Worm (Caenorhabditis elegans) whole organism, late embryonic: ENCODE data around the gene F22H10.1.

Experiments used
- C38D4.7 ChIP-seq: fragments of 200-800 bp; sonication (Bioruptor generic); optimal IDR thresholded peaks from 2 replicates; lab custom pipeline; 2018; ENCODE audit warnings: mild to moderate bottlenecking, missing genetic modification characterization, moderate library complexity, missing compliant biosample characterization
- T23F11.4 ChIP-seq: fragments of 200-800 bp; sonication (Bioruptor generic); optimal IDR thresholded peaks from 2 replicates; lab custom pipeline; 2018; ENCODE audit warnings: mild to moderate bottlenecking, missing genetic modification characterization, missing compliant biosample characterization
- ama-1 ChIP-seq: fragments of 150-350 bp; optimal IDR thresholded peaks from 2 replicates; lab custom pipeline; 2014
- ceh-18 ChIP-seq: sonication (generic microtip); optimal IDR thresholded peaks from 2 replicates; lab custom pipeline; 2016; ENCODE audit warnings: missing genetic modification characterization, missing compliant biosample characterization
- ceh-2 ChIP-seq: sonication (generic microtip); optimal IDR thresholded peaks from 2 replicates; lab custom pipeline; 2016; ENCODE audit warnings: missing genotype, missing genetic modification characterization, missing compliant biosample characterization
- ceh-24 ChIP-seq: sonication (generic microtip); optimal IDR thresholded peaks from 2 replicates; lab custom pipeline; 2016; ENCODE audit warnings: mild to moderate bottlenecking, missing genetic modification characterization, missing compliant biosample characterization
- dve-1 ChIP-seq: sonication (generic microtip); optimal IDR thresholded peaks from 2 replicates; lab custom pipeline; 2017; ENCODE audit warnings: antibody characterized with exemption, mild to moderate bottlenecking, missing genetic modification characterization, missing compliant biosample characterization
- fkh-10 ChIP-seq: fragments of 150-350 bp; optimal IDR thresholded peaks from 2 replicates; lab custom pipeline; 2014; ENCODE audit warnings: missing biosample characterization, missing genetic modification reagents, missing genetic modification characterization
- lin-11 ChIP-seq: fragments of 200-800 bp; sonication (Bioruptor generic); optimal IDR thresholded peaks from 2 replicates; lab custom pipeline; 2018; ENCODE audit warnings: mild to moderate bottlenecking, missing genetic modification characterization, missing compliant biosample characterization
- pha-4 ChIP-seq: fragments of 150-350 bp; optimal IDR thresholded peaks from 2 replicates; lab custom pipeline; 2018; ENCODE audit warnings: missing biosample characterization, missing genetic modification reagents, missing genetic modification characterization
- rnt-1 ChIP-seq: sonication (generic microtip); optimal IDR thresholded peaks from 2 replicates; lab custom pipeline; 2016; ENCODE audit warnings: missing genetic modification characterization, missing compliant biosample characterization
- tbx-2 ChIP-seq: sonication (generic microtip); optimal IDR thresholded peaks from 2 replicates; lab custom pipeline; 2016; ENCODE audit warnings: missing genetic modification characterization, missing compliant biosample characterization
- unc-42 ChIP-seq: sonication (generic microtip); optimal IDR thresholded peaks from 2 replicates; lab custom pipeline; 2016; ENCODE audit warnings: missing genotype, missing genetic modification characterization, missing compliant biosample characterization

ce11 chrX:16744940-16745339 is 42.7 kb downstream of the F22H10.1 start, which contains the start of gene C10E2.2:
- TF ChIP-seq unc-42 (tag; lab: Kevin White, UChicago) (no peak), ceh-18 (tag; lab: Kevin White, UChicago) (no peak), C38D4.7 (GFP tag; lab: Kevin White, UChicago) (no peak), pha-4 (no peak), tbx-2 (tag; lab: Kevin White, UChicago) (no peak), lin-11 (tag; lab: Kevin White, UChicago) (no peak), T23F11.4 (GFP tag; lab: Kevin White, UChicago) (no peak), ceh-2 (tag; lab: Kevin White, UChicago) (no peak), rnt-1 (tag; lab: Kevin White, UChicago) (no peak), ceh-24 (tag; lab: Kevin White, UChicago) (no peak), ama-1 (lab: Kevin White, UChicago) (no peak), dve-1 (tag; lab: Kevin White, UChicago) (no peak), fkh-10 (GFP tag; lab: Kevin White, UChicago) (no peak)
